Worm (Caenorhabditis elegans) whole organism, midembryonic: ENCODE data around the gene C14C11.4.

Experiments
- T22C8.4 ChIP-seq: fragments of 200-800 bp; sonication (Bioruptor generic); IDR thresholded peaks from 2 replicates; pipeline ENCODE4 v1.3.6; 2022; ENCODE audit warnings: missing genetic modification characterization, missing compliant biosample characterization
- cog-1 ChIP-seq: sonication (generic microtip); optimal IDR thresholded peaks from 2 replicates; lab custom pipeline; 2016; ENCODE audit warnings: missing genetic modification characterization, missing compliant biosample characterization
- flt-1 ChIP-seq: fragments of 200-800 bp; sonication (Bioruptor generic); IDR thresholded peaks from 2 replicates; pipeline ENCODE4 v1.3.6; 2022; ENCODE audit warnings: missing genetic modification characterization, missing compliant biosample characterization
- klf-2 ChIP-seq: fragments of 200-800 bp; sonication (Bioruptor generic); conservative IDR thresholded peaks from 2 replicates; pipeline ENCODE4 v1.3.6; 2022; ENCODE audit warnings: missing genetic modification reagents, missing genetic modification characterization, missing compliant biosample characterization
- med-1 ChIP-seq: sonication (generic microtip); optimal IDR thresholded peaks from 2 replicates; lab custom pipeline; 2017; ENCODE audit warnings: missing genetic modification characterization, mild to moderate bottlenecking, missing compliant biosample characterization, antibody characterized with exemption, missing genetic modification reagents; ENCODE audit not compliant: insufficient read depth
- tab-1 ChIP-seq: fragments of 200-800 bp; sonication (Bioruptor generic); IDR thresholded peaks from 2 replicates; pipeline ENCODE4 v1.3.6; 2022; ENCODE audit warnings: missing genetic modification characterization, missing compliant biosample characterization
- ztf-23 ChIP-seq: fragments of 200-800 bp; sonication (Bioruptor generic); IDR thresholded peaks from 2 replicates; pipeline ENCODE4 v1.3.6; 2022; ENCODE audit warnings: missing genetic modification reagents, missing genetic modification characterization, missing compliant biosample characterization
- ztf-29 ChIP-seq: fragments of 200-800 bp; sonication (Bioruptor generic); IDR thresholded peaks from 2 replicates; pipeline ENCODE4 v1.3.6; 2022; ENCODE audit warnings: missing genetic modification reagents, missing genetic modification characterization, missing compliant biosample characterization

DNA sequence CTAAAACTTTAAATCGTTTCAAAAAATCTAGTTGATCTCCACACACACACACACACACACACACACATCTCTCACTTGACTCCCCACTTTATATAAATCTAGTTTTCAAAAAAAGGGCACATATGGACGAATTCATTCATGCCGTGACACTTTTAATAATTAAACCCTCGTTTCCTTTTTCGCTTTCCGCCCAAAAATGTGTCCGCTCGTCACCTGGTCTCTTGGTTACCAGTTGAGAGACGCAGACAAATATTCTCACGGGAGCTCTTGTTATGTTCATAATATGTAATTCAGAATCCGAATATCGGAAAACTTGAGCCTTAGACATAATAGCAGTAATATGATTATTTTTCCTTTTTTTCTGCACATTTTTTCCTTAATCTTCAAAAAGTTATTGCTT lies 4.5 kb downstream of the C14C11.4 start:
- no peak for TF ChIP-seq tab-1 (GFP tag; lab: Robert Waterston, UW)
- no peak for TF ChIP-seq med-1
- TF ChIP-seq cog-1 (tag; lab: Kevin White, UChicago) = no peak
- TF ChIP-seq ztf-23 (GFP tag; lab: Robert Waterston, UW) = no peak
- no peak for TF ChIP-seq ztf-29 (GFP tag; lab: Robert Waterston, UW)
- no peak for TF ChIP-seq flt-1 (GFP tag; lab: Robert Waterston, UW)
- no peak for TF ChIP-seq T22C8.4
- no peak for TF ChIP-seq klf-2 (GFP tag; lab: Robert Waterston, UW)
